Fruit fly (Drosophila melanogaster): ENCODE data around the gene Ir7f.

The Ir7f gene

DNA sequence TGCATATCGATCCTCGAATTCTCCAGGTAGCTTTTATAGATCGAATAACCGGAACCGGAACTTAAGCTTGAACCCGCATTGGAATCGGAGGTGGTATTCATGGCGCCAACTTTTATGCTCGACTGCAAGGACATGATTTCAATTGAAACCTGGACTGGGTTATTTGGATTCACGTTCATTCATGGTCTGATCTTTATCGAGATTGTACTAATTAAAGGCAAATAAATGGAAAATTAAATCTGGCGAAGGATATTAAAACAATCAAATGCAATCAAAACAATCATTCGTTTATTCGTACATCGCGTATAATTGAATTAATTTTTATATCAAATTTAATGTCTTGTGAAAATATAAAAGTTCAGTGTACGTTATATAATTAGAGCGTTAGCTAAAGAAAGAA is at the start of gene Ir7f:
TSS of gene Ir7f (minus strand) at position 101 of the 400 bp plus-strand sequence.
- TF ChIP-seq CG8478 (optimal IDR thresholded peaks at IDR 0.05) (no peak), CTCF (optimal IDR thresholded peaks at IDR 0.05) (no peak)

DNA sequence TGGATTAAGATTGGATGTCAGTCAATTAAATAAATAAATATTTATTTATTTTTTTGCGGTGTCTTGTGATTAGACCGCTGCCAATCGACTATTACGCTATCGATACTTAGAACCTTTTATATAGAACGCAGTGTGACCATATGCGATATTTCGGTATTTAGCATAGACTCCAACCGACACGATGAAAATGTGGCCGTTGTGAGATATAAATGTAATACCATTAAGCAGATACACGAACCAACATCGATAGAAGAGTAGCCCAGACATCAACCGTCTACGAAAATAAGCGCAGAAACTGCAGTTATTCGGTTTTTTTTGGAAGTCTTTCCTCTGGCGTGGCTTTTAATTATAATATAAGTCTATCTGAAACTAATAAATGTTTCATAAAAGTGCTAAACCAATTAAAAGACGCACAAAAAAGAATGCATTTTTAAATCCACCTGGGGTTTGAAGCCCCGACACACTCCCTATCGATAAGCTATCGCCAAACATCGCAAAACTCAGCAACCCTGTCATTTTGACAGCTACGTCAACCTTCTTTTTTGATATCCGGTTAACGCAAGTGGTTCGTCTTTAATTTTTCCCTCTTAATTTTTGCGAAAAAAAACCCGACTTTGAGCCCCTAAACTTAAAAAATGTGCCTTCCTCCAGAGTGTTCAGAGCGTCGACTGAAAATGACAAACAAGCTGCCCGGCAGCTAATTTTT is 49.5 kb upstream of the Ir7f start, which contains the start of the genes Dhdds and RpS14a:
TSS of gene Dhdds (minus strand) at position 142 of the 706 bp plus-strand sequence.
TSS of gene RpS14a (plus strand) at position 533 of the 706 bp plus-strand sequence.
- TF ChIP-seq CTCF (optimal IDR thresholded peaks at IDR 0.05), result peak in 1 of 2 experiments; percentile 34
- TF ChIP-seq CG8478 (optimal IDR thresholded peaks at IDR 0.05), result no peak

DNA sequence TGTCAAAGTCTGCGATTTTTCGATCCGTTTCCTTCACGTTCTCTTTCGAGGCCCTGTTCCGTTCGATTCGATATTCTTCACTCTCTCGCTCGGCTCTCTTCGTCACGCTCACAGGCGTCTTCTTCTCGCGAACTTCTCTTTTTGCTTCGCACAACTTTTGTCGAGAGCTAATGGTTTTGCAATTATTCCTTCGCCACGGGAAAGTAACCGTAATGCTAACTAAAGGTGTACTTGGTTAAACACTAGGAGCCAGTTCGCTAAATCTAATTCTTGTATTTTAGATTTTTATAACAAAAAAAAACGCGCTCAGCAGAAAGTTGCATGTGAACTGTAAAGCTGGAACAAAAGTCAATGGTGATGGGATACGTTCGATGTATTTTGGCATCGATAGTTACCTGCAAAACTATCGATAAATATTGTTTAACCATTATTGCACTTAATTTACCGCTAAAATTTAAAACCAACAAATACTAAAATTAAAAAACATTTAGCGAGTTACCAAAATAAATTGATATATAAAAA is 47.3 kb upstream of the Ir7f start, which contains the start of gene mahe:
TSS of gene mahe (minus strand) at position 355 of the 522 bp plus-strand sequence.
- TF ChIP-seq CG8478 (optimal IDR thresholded peaks at IDR 0.05) (no peak), CTCF (optimal IDR thresholded peaks at IDR 0.05) (no peak)

DNA sequence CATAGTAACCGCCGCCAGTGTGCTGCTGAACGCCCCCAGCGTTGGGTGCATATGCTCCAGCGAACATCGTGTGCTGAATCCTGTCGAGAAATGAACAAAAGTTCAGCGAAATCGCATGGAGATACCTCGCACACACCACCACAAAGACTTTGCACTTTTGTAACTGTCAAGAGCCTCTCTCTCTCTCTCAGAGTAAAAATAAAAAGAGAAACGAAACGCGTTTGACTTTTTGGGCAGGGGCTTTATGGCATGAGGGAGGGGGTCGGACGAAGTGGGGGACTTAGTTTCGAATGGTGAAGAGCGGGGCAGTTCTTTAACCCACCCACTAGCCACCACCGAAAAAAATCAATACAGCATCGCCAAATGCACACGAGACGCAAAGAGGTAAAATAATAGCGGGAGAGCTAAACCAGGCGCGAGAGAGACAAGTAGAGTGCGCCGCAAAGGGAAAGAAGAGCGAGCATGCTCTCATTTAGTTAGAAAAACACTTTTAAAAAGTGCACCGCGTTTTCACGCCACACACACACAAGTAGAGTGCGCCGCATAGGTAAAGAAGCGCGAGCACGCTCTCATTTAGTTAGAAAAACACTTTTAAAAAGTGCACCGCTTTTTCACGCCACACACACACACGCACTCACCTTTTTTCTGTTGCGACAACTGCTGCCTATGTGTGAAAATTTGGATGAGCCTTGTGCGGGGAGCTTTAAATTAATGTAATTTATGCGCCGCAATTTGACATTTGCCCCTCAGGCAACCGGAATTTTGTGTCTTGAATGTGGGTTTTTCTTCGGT is 46.6 kb upstream of the Ir7f start:
- TF ChIP-seq CG8478 (optimal IDR thresholded peaks at IDR 0.05) (no peak), CTCF (optimal IDR thresholded peaks at IDR 0.05) (no peak)

DNA sequence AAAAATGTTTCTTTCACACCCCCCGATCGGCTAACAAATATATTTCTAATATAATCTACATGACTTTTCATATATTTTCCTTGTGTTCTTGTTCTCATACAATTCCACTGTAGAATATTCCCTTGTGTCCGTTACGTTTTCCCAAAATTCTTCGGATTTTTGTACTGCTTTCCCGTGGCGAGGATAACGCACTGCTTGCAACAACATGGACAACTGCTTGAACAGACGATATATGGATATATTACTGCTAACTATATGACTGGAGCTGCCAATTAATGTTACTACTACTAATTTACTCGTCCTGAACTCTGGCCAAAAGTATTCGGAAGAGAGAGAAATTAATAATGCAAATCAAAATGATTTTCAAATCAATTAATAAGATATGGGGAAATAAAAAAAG is 41.1 kb upstream of the Ir7f start:
- TF ChIP-seq CG8478 (optimal IDR thresholded peaks at IDR 0.05), result no peak
- no peak for TF ChIP-seq CTCF (optimal IDR thresholded peaks at IDR 0.05)

DNA sequence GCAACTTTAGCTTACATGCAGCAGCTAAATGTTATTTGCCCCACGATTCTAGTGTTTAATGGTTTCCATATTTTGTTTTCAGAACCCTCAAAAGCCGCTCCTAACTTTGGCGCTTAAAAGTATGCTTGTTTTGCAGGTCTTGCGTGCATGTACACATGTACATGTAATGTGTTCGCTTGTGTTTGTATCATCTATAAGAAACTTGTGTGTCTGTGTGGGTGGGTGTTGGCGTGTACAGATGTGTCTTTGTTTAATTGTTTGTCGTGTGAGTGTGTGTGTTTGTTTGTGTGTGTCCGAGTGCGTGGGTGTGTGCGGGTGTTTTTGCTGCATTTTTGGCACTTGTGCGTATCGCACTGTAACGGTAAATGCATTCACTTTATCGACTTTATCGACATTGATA is 39.2 kb upstream of the Ir7f start:
- TF ChIP-seq CTCF (optimal IDR thresholded peaks at IDR 0.05), result no peak
- no peak for TF ChIP-seq CG8478 (optimal IDR thresholded peaks at IDR 0.05)

DNA sequence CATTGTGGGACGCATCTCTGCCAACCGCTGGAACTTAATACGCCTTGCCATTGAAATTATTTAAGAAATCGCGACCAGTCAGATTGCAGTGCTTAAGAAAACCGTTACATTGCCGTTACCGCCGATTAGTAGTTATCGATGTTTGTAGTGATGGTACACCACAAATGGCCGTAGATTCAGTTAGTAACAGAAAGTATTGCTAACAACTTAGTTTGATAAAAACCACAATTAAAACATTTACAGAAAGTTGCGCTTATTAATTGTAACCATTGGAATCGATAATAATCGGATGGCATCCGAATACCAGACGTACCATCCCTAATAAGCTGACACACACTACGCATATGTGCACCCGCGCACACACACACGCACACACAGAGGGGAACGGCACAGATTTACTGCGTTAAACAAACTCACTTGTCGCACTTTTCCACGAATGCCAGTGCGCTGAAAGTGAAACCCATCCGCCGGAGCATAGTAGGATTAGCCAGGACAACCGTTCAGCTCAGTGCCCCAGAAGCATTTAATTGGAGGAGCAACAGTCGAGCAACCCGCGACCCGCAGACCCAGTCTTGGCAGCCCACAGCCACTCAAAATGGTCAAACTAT is 36.4 kb upstream of the Ir7f start, which contains the start of the genes hdm and Ykt6:
TSS of gene hdm (minus strand) at position 51 of the 608 bp plus-strand sequence.
TSS of gene Ykt6 (plus strand) at position 329 of the 608 bp plus-strand sequence.
- TF ChIP-seq CG8478 (optimal IDR thresholded peaks at IDR 0.05) (no peak), CTCF (optimal IDR thresholded peaks at IDR 0.05) (peak in 1 of 2 experiments; percentile 2)

DNA sequence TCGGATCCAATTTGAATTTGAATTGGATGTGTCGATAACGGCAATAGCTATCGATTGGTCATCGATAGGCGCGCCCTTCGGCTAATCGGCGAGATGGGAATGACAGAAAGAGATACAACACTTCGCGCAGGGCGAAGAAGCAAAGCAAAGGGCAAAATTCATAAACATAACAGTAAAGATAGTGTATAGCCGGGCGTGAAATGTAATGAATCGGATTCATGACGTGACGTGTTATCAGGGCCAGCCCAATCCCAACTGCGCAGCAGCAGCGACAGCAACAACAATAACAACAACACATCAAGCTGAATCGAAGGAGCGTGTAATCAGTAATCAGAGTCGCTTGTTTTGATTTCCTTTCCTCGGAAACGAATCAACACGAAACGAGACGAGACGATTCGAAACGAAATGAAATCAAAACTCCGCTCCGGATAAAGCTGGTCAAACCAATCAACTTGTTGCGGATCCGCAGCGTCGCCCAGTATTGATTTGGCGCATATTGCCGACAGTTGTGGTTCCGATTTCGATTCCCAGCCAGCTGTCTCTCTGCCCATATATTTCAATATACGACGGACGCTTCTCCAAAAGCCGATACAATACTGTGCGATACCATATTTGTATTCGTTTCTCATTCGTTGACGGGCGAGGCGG is 28.3 kb upstream of the Ir7f start, which contains the start of gene snz:
TSS of gene snz (plus strand) at position 107 of the 648 bp plus-strand sequence.
- TF ChIP-seq CTCF (optimal IDR thresholded peaks at IDR 0.05) (no peak), CG8478 (optimal IDR thresholded peaks at IDR 0.05) (no peak)

DNA sequence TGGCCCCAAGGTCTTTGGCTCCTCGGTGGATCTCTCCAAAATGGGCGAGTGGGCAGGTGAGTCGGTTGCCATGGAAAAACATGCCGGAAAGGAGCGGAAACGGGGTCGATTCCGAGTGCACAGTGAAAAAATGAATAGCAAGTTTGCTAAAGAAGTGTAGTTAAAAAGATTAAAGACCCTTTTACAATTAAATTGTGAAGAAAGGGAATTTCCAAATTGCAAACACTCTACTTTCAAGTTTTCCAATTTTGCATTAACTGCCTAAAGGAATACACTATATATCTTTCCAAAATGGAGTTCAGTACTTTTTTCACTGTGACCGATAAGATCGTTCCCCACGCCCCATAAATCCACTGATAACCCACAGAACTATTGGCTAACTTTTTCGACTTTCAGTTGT is 25.7 kb upstream of the Ir7f start:
- TF ChIP-seq CG8478 (optimal IDR thresholded peaks at IDR 0.05), result no peak

DNA sequence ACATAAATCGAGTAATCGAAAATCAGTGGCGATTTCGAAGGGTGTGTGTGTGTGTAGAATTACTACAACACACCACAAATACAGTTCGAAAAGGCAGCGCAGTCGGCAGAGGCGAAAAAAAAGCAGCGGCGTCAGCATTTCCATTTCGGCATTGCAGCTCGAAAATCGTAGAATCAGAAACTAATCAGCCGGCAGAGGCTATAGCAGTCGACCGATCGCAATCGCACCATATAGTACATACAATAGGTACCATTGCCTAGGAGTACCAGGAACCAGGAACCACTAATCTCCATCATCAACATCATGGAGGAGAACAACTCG is 25.2 kb upstream of the Ir7f start:
- TF ChIP-seq CG8478 (optimal IDR thresholded peaks at IDR 0.05) (no peak), CTCF (optimal IDR thresholded peaks at IDR 0.05) (no peak)

DNA sequence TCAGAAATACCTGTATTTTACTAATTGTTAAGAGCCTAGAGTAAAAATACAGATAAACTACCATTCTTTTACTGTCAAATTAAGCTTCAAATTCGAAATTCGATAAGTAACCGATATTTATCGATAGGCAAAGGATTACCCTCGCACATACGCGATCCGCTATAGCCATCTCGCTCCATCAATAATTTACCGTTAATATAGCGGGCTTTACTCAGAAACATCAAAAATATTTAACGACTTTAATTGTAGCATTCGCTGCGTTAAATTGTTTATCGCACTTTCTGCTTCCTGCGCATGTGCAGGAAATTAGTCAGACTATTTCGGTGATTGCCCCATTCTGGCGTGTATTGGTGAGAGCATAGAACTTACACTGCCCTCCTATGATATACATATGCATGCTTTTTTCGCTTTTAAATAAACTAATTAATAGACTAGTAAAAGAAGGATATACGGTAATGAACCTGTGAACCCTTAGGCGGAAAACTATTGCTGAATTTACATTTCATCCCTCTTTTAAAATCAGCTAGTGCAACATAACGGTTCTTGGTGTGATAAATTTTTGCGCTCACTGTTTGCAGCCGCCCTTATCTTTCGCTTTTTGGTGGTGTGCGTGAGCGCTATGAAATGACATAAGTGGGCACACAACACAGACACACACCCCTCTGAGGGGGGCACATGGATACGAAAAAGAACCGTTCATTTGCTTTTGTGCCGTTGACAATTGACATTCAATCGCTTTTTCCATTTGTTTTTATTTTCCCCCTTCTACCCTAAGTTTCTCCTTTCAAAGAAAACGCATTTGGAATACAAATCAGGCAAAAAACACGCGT is 24.6 kb upstream of the Ir7f start, which contains the start of the genes dpr14 and spidey:
TSS of gene dpr14 (minus strand) at position 48 of the 830 bp plus-strand sequence.
TSS of gene spidey (plus strand) at position 693 of the 830 bp plus-strand sequence.
- TF ChIP-seq CG8478 (optimal IDR thresholded peaks at IDR 0.05), result no peak

DNA sequence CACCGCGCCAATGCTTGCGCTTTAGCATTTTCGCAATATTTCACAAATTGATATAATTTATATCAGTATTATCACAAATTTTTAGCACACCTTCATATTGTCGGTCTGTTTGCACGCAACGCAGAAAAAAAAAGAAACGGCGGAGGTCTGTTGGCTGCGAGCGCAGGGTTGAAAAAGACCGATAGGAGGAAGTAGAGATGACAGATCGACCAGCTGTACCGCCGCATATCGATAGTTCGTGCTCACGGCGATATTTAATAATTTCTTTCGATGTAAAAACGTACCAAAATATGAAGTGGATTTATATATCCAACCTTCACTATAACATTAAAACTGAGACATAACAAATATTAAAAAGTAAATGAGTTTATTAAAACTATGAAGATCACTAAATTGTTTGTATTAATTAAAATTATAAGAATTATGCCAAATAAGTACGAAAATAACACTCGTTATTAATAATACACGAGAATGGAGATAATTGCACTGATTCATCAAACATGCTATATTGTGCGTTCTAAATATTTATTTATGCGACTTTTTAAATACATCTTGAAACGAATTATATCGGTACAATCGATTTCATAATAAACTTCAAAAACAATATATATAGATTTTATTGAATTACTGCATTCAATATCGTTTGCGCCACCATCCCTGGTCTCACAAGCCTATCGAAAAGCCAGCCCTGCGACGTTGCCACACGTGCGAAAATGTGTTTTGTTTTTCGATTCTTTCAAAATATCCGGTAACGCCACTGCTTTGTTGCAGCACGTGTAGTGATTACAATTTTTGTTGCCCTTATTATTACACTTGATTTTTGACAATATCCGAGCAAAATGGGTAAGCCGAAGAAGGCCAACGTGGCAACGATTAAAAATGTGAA is 17.6 kb upstream of the Ir7f start, which contains the start of the genes RpS6 and bys:
TSS of gene RpS6 (minus strand) at position 179 of the 886 bp plus-strand sequence.
TSS of gene bys (plus strand) at position 728 of the 886 bp plus-strand sequence.
- TF ChIP-seq CTCF (optimal IDR thresholded peaks at IDR 0.05) (peak in 1 of 2 experiments; percentile 2), CG8478 (optimal IDR thresholded peaks at IDR 0.05) (no peak)

Measured in S2 (cell line).